Worm (Caenorhabditis elegans): ENCODE results near the gene T25F10.3.
A peak's percentile ranks its signal among the peaks of the same experiment; 100 is the strongest.

Gene T25F10.3

ce11 chrV:6706771-6707170, 38.1 kb upstream of the T25F10.3 start, which contains the start of gene W02F12.4:
Gene W02F12.4 (minus strand): TSS chrV:6706934.
- TF ChIP-seq lsy-12 (tag; optimal IDR thresholded peaks at IDR 0.05): no peak
- TF ChIP-seq sea-2 (GFP tag; optimal IDR thresholded peaks at IDR 0.05): no peak
- no peak for TF ChIP-seq nhr-43 (tag; optimal IDR thresholded peaks at IDR 0.05; ENCODE audit: poor library complexity, severe bottlenecking)
- TF ChIP-seq eor-1 (tag; optimal IDR thresholded peaks at IDR 0.05): no peak
- TF ChIP-seq unc-62 (GFP tag; optimal IDR thresholded peaks at IDR 0.05): no peak
- peak; percentile 65 for TF ChIP-seq pqm-1 (tag; optimal IDR thresholded peaks at IDR 0.05)
- no peak for TF ChIP-seq egl-5 (tag; optimal IDR thresholded peaks at IDR 0.05)
- TF ChIP-seq pha-4 (tag; optimal IDR thresholded peaks at IDR 0.05): no peak
- TF ChIP-seq nhr-25 (tag; optimal IDR thresholded peaks at IDR 0.05): peak; percentile 61
- TF ChIP-seq ceh-82 (tag; optimal IDR thresholded peaks at IDR 0.05): no peak
- no peak for TF ChIP-seq skn-1 (tag; optimal IDR thresholded peaks at IDR 0.05)
- peak; percentile 46 for TF ChIP-seq ceh-28 (tag; optimal IDR thresholded peaks at IDR 0.05)
- TF ChIP-seq tbx-2 (tag; optimal IDR thresholded peaks at IDR 0.05): no peak
- TF ChIP-seq elt-3 (tag; optimal IDR thresholded peaks at IDR 0.05): peak in 2 of 3 experiments; percentile 4 to 71
- TF ChIP-seq nhr-67 (tag; optimal IDR thresholded peaks at IDR 0.05): no peak
- TF ChIP-seq elt-2 (tag; optimal IDR thresholded peaks at IDR 0.05): peak; percentile 88
- no peak for TF ChIP-seq fkh-2 (tag; optimal IDR thresholded peaks at IDR 0.05)

- TF ChIP-seq fkh-10 (GFP tag; optimal IDR thresholded peaks at IDR 0.05): no peak
- TF ChIP-seq lin-39 (tag; optimal IDR thresholded peaks at IDR 0.05): peak; percentile 74
- TF ChIP-seq hmg-11 (tag; optimal IDR thresholded peaks at IDR 0.05): peak; percentile 86
- no peak for TF ChIP-seq ceh-9 (tag; optimal IDR thresholded peaks at IDR 0.05)
- peak; percentile 46 for TF ChIP-seq lin-15B (tag; optimal IDR thresholded peaks at IDR 0.05)
- TF ChIP-seq nhr-23 (tag; optimal IDR thresholded peaks at IDR 0.05): peak; percentile 37
- TF ChIP-seq ztf-11 (tag; optimal IDR thresholded peaks at IDR 0.05): no peak
- peak; percentile 52 for TF ChIP-seq nhr-43 (tag; optimal IDR thresholded peaks at IDR 0.05; ENCODE audit: poor library complexity, severe bottlenecking)
- TF ChIP-seq skn-1 (tag; optimal IDR thresholded peaks at IDR 0.05): peak; percentile 1
- TF ChIP-seq ztf-4 (tag; optimal IDR thresholded peaks at IDR 0.05): no peak
- TF ChIP-seq nfya-1 (tag; optimal IDR thresholded peaks at IDR 0.05; ENCODE audit: insufficient read depth): peak; percentile 40
- peak; percentile 26 for TF ChIP-seq elt-2 (tag; optimal IDR thresholded peaks at IDR 0.05)
- TF ChIP-seq lsy-12 (tag; optimal IDR thresholded peaks at IDR 0.05): no peak
These were observed 35.7 kb upstream of the T25F10.3 start, which contains the start of gene dlst-1 for ce11 chrV:6709050-6709683. Gene dlst-1 (minus strand): TSS chrV:6709101.

ce11 chrV:6710462-6710861, 34.4 kb upstream of the T25F10.3 start, which contains the start of gene sna-1:
Gene sna-1 (minus strand): TSS chrV:6710679.
- TF ChIP-seq elt-2 (tag; optimal IDR thresholded peaks at IDR 0.05) (no peak), tbx-2 (tag; optimal IDR thresholded peaks at IDR 0.05) (no peak), sea-2 (GFP tag; optimal IDR thresholded peaks at IDR 0.05) (no peak), elt-1 (tag; optimal IDR thresholded peaks at IDR 0.05) (no peak), nhr-12 (tag; optimal IDR thresholded peaks at IDR 0.05) (no peak), lin-39 (tag; optimal IDR thresholded peaks at IDR 0.05) (no peak), nfya-1 (tag; optimal IDR thresholded peaks at IDR 0.05; ENCODE audit: insufficient read depth) (peak; percentile 30), pha-4 (tag; optimal IDR thresholded peaks at IDR 0.05) (peak; percentile 3), fkh-10 (GFP tag; optimal IDR thresholded peaks at IDR 0.05) (no peak), nhr-43 (tag; optimal IDR thresholded peaks at IDR 0.05; ENCODE audit: poor library complexity, severe bottlenecking) (no peak), jun-1 (tag; optimal IDR thresholded peaks at IDR 0.05) (no peak), ceh-9 (tag; optimal IDR thresholded peaks at IDR 0.05) (no peak), zag-1 (tag; optimal IDR thresholded peaks at IDR 0.05) (no peak), skn-1 (tag; optimal IDR thresholded peaks at IDR 0.05) (no peak), lin-15B (tag; optimal IDR thresholded peaks at IDR 0.05) (peak; percentile 42), hmg-11 (tag; optimal IDR thresholded peaks at IDR 0.05) (peak; percentile 16)

DNA sequence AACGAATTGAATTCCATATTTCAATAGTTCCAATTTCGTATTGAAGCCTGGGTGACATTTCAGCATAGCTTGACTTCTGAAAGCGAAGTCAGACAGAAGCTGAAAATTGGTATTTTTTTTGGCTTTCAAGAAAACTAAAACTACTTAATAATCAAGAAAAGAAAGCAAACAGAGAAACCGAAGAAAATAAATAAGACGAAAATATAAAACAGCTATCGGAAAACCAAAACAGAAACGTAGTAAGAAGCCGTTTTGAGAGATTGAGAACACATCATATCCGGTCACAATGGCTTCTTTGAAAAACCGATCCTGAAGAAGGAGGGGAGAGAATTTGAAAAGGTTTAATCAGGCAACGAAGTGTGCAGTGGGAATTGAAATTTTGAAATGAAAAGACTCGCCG, 26.6 kb upstream of the T25F10.3 start, which contains the start of gene srg-30:
Gene srg-30 (minus strand): TSS at position 101 of the 400 bp plus-strand sequence.
- TF ChIP-seq nhr-237 (tag; optimal IDR thresholded peaks at IDR 0.05): no peak
- no peak for TF ChIP-seq snpc-4 (tag; optimal IDR thresholded peaks at IDR 0.05)

ce11 chrV:6722378-6722777, 22.5 kb upstream of the T25F10.3 start, which contains the start of gene ZC487.2:
Gene ZC487.2 (minus strand): TSS chrV:6722478.
- TF ChIP-seq ztf-11 (tag; optimal IDR thresholded peaks at IDR 0.05) (no peak), sea-2 (GFP tag; optimal IDR thresholded peaks at IDR 0.05) (no peak), nhr-12 (tag; optimal IDR thresholded peaks at IDR 0.05) (no peak), nhr-77 (tag; optimal IDR thresholded peaks at IDR 0.05) (no peak), egl-5 (tag; optimal IDR thresholded peaks at IDR 0.05) (no peak), elt-3 (tag; optimal IDR thresholded peaks at IDR 0.05) (no peak), nhr-67 (tag; optimal IDR thresholded peaks at IDR 0.05) (no peak), zag-1 (tag; optimal IDR thresholded peaks at IDR 0.05) (no peak), ama-1 (optimal IDR thresholded peaks at IDR 0.05) (no peak), ceh-9 (tag; optimal IDR thresholded peaks at IDR 0.05) (no peak), nhr-237 (tag; optimal IDR thresholded peaks at IDR 0.05) (no peak), daf-12 (tag; optimal IDR thresholded peaks at IDR 0.05) (no peak), unc-39 (tag; optimal IDR thresholded peaks at IDR 0.05) (no peak)

All from whole organism, L3 larva.